Worm (Caenorhabditis elegans): ENCODE measurements around the gene F49E8.7.
A peak's percentile ranks its signal among the peaks of the same experiment; 100 is the strongest.

The F49E8.7 gene

DNA sequence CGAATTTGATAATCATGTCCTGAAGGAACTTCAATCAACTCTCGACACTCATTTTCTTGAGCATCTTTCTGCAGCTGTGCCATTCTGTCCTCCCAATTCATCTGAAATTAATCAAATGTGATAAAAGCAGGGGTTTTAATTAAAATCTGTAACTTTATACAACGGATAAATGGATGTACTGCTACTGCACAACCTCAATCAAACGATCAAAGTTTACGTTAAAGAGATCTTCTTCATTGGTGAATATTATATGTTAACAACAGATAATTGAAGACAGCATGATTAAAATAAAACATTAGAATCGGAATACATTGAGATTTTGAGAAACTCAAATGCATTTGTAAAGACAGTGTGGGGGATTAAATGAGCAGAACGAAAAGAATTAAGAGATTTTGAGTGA is 22.1 kb upstream of the F49E8.7 start, which contains the start of gene F32E10.5:
Gene F32E10.5 (minus strand): TSS at position 101 of the 400 bp plus-strand sequence.
- TF ChIP-seq blmp-1 (tag; optimal IDR thresholded peaks at IDR 0.05; ENCODE audit: insufficient read depth), result no peak
- no peak for TF ChIP-seq fos-1 (tag; optimal IDR thresholded peaks at IDR 0.05)
- TF ChIP-seq nhr-21 (tag; optimal IDR thresholded peaks at IDR 0.05), result no peak
- no peak for TF ChIP-seq sem-4 (tag; optimal IDR thresholded peaks at IDR 0.05)
- no peak for TF ChIP-seq unc-55 (GFP tag; optimal IDR thresholded peaks at IDR 0.05)
- TF ChIP-seq nhr-10 (tag; optimal IDR thresholded peaks at IDR 0.05), result no peak
- no peak for TF ChIP-seq nhr-12 (tag; optimal IDR thresholded peaks at IDR 0.05)
- no peak for TF ChIP-seq lin-11 (tag; optimal IDR thresholded peaks at IDR 0.05)
- no peak for TF ChIP-seq dmd-4 (tag; optimal IDR thresholded peaks at IDR 0.05)
- no peak for TF ChIP-seq alr-1 (tag; optimal IDR thresholded peaks at IDR 0.05)
- no peak for TF ChIP-seq mab-5 (tag; optimal IDR thresholded peaks at IDR 0.05)
- no peak for TF ChIP-seq ceh-82 (tag; optimal IDR thresholded peaks at IDR 0.05)
- no peak for TF ChIP-seq F13H6.1 (tag; optimal IDR thresholded peaks at IDR 0.05)
- TF ChIP-seq aly-2 (tag; optimal IDR thresholded peaks at IDR 0.05), result no peak
- TF ChIP-seq ZK546.5 (tag; optimal IDR thresholded peaks at IDR 0.05), result no peak
- TF ChIP-seq ztf-1 (GFP tag; conservative IDR thresholded peaks at IDR 0.05), result no peak

DNA sequence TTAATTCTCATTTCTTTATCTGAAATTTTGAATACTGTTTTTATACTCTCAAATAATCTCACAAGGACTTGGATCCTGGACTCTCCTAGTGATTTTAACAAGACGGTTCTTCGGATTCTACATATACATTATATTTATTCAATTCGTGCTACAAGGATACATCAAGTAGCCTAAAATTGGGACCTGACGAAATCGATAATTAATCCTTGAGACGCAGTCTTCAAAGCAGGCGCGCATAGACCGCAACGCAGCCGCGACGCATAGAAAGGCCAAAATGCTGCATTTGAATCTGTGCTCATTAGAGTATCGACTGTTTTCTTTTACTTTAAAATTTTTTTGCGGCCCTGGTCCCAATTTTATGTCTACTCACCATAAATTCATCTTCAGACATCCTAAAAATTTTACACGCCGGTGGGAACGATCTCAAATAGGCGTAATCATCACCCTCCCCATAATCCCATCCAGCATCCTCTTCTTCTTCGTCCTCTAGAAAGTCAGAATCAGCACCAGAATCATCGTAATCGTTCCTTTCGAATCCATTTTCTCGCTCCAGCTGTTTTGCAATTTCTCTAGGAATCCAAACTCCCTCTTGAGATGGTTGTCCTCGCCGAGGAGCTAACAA is 19.1 kb upstream of the F49E8.7 start, which contains the start of gene cec-4:
Gene cec-4 (plus strand): TSS at position 572 of the 622 bp plus-strand sequence.
- peak; percentile 14 for TF ChIP-seq unc-55 (GFP tag; optimal IDR thresholded peaks at IDR 0.05)
- no peak for TF ChIP-seq sma-9 (GFP tag; optimal IDR thresholded peaks at IDR 0.05)
- no peak for TF ChIP-seq sma-9 (tag; optimal IDR thresholded peaks at IDR 0.05)

DNA sequence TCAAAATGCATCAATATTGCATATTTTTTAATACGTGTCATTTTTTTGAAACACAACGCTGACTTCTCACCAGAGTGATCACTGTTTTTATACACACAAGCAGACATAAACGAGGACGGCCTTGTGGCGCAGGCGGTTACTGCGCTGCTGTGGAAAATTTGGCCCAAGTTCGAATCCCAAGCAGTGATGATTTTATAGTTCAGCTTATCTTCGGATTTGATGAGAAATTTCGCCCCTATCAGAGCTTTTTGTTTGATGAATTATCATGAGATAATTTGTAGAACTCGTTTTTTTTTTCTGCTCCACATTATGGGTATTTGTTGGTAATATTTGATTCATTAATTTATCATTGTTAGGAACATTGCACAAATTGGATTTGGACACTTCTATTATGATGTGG is 17.8 kb upstream of the F49E8.7 start:
- TF ChIP-seq nhr-11 (tag; optimal IDR thresholded peaks at IDR 0.05) (no peak), ama-1 (optimal IDR thresholded peaks at IDR 0.05) (peak; percentile 11), egl-27 (tag; optimal IDR thresholded peaks at IDR 0.05) (peak; percentile 62), alr-1 (tag; optimal IDR thresholded peaks at IDR 0.05) (no peak), nhr-21 (tag; optimal IDR thresholded peaks at IDR 0.05) (peak; percentile 79), lsy-2 (tag; optimal IDR thresholded peaks at IDR 0.05) (peak; percentile 60 to 77), fos-1 (tag; optimal IDR thresholded peaks at IDR 0.05) (peak; percentile 72), C34F6.9 (tag; optimal IDR thresholded peaks at IDR 0.05) (peak; percentile 71), nhr-6 (tag; optimal IDR thresholded peaks at IDR 0.05) (peak; percentile 36), mbf-1 (tag; optimal IDR thresholded peaks at IDR 0.05) (no peak), nhr-77 (tag; optimal IDR thresholded peaks at IDR 0.05) (no peak), ceh-16 (tag; optimal IDR thresholded peaks at IDR 0.05) (no peak), skn-1 (tag; optimal IDR thresholded peaks at IDR 0.05) (no peak), dmd-4 (tag; optimal IDR thresholded peaks at IDR 0.05) (no peak), ZK546.5 (tag; optimal IDR thresholded peaks at IDR 0.05) (no peak), F13H6.1 (tag; optimal IDR thresholded peaks at IDR 0.05) (peak; percentile 63), mdl-1 (tag; optimal IDR thresholded peaks at IDR 0.05) (no peak), snpc-4 (tag; optimal IDR thresholded peaks at IDR 0.05) (no peak), crh-2 (tag; optimal IDR thresholded peaks at IDR 0.05) (peak; percentile 66), lin-11 (tag; optimal IDR thresholded peaks at IDR 0.05) (peak; percentile 10), peb-1 (tag; optimal IDR thresholded peaks at IDR 0.05) (no peak), nhr-237 (tag; optimal IDR thresholded peaks at IDR 0.05) (no peak), mab-5 (tag; optimal IDR thresholded peaks at IDR 0.05) (peak; percentile 30), nhr-129 (tag; optimal IDR thresholded peaks at IDR 0.05) (peak; percentile 83), lin-13 (GFP tag; optimal IDR thresholded peaks at IDR 0.05) (peak; percentile 50), ztf-1 (GFP tag; conservative IDR thresholded peaks at IDR 0.05) (no peak), R02D3.7 (tag; optimal IDR thresholded peaks at IDR 0.05) (no peak), sma-3 (GFP tag; optimal IDR thresholded peaks at IDR 0.05) (peak; percentile 77), sem-4 (tag; optimal IDR thresholded peaks at IDR 0.05) (peak; percentile 83), aly-2 (tag; optimal IDR thresholded peaks at IDR 0.05) (no peak), gmeb-1 (tag; optimal IDR thresholded peaks at IDR 0.05) (peak; percentile 66), ztf-11 (tag; optimal IDR thresholded peaks at IDR 0.05) (no peak), unc-62 (GFP tag; optimal IDR thresholded peaks at IDR 0.05) (no peak), Y55F3AM.14 (GFP tag; optimal IDR thresholded peaks at IDR 0.05) (peak; percentile 70), ceh-82 (tag; optimal IDR thresholded peaks at IDR 0.05) (no peak), nhr-10 (tag; optimal IDR thresholded peaks at IDR 0.05) (peak; percentile 28), nhr-25 (tag; optimal IDR thresholded peaks at IDR 0.05) (peak; percentile 59), unc-39 (tag; optimal IDR thresholded peaks at IDR 0.05) (no peak), nhr-23 (tag; optimal IDR thresholded peaks at IDR 0.05) (no peak), sma-9 (GFP tag; optimal IDR thresholded peaks at IDR 0.05) (peak; percentile 79), sma-9 (tag; optimal IDR thresholded peaks at IDR 0.05) (no peak), zag-1 (tag; optimal IDR thresholded peaks at IDR 0.05) (peak; percentile 45), elt-3 (tag; optimal IDR thresholded peaks at IDR 0.05) (no peak), elt-1 (tag; optimal IDR thresholded peaks at IDR 0.05) (no peak), ztf-4 (tag; optimal IDR thresholded peaks at IDR 0.05) (peak; percentile 51), unc-55 (GFP tag; optimal IDR thresholded peaks at IDR 0.05) (peak; percentile 78)
